Fruit fly (Drosophila melanogaster): ENCODE measurements around the gene CG5704.
A peak's percentile ranks its signal among the peaks of the same experiment; 100 is the strongest.

The CG5704 gene

DNA sequence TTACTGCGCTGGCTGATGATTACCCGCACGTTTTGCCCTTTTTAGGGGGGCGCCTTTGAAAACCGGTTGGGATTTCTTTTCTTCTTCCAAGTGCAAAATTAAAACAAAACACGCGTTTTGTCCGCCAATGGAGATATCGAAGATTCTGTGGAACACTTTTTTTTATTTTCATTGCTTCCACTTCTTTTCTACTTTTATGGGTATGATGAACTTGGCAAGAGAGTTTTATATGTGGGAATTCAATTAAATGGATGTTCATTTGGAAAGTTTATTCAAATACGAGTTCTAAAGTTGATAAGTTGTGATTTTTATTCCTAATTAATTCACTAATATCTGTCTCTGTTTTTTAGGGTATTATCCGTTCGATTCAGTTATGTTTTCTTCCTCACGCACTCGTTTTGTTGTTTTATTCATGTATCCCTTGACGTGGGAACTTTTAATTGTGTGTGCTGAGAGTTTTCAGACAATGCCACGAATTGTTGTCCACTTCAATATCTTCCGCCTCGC is 6.7 kb downstream of the CG5704 start (continued):
- TF ChIP-seq CG16815 (GFP tag; optimal IDR thresholded peaks at IDR 0.05) (no peak), zen2 (GFP tag; IDR thresholded peaks at IDR 0.05; ENCODE audit: partially characterized antibody) (no peak), otp (GFP tag; IDR thresholded peaks at IDR 0.05) (peak; percentile 59; the same call in 1 of the 3 replicates), Deaf1 (tag; optimal IDR thresholded peaks at IDR 0.05) (no peak), TFAM (GFP tag; optimal IDR thresholded peaks at IDR 0.05) (no peak), ci (GFP tag; IDR thresholded peaks at IDR 0.05) (0 out of 3 replicates have a peak, but pooled peaks have one; percentile 55), CG11398 (GFP tag; optimal IDR thresholded peaks at IDR 0.05) (no peak), Trl (optimal IDR thresholded peaks at IDR 0.05) (no peak), Trl (GFP tag; optimal IDR thresholded peaks at IDR 0.05) (peak; percentile 11), ash1 (GFP tag; optimal IDR thresholded peaks at IDR 0.05) (no peak), CG17912 (GFP tag; optimal IDR thresholded peaks at IDR 0.05) (no peak), usp (GFP tag; optimal IDR thresholded peaks at IDR 0.05) (no peak), stc (GFP tag; IDR thresholded peaks at IDR 0.05) (no peak), so (GFP tag; IDR thresholded peaks at IDR 0.05) (no peak), HmgZ (tag; optimal IDR thresholded peaks at IDR 0.05) (no peak), CG14965 (GFP tag; optimal IDR thresholded peaks at IDR 0.05; ENCODE audit: borderline replicate concordance) (no peak), Neu2 (GFP tag; optimal IDR thresholded peaks at IDR 0.05; ENCODE audit: borderline replicate concordance) (no peak), CG10209 (GFP tag; optimal IDR thresholded peaks at IDR 0.05) (no peak), tap (tag; optimal IDR thresholded peaks at IDR 0.05) (no peak), Drgx (GFP tag; IDR thresholded peaks at IDR 0.05) (peak; percentile 69), ab (GFP tag; optimal IDR thresholded peaks at IDR 0.05) (no peak), lov (optimal IDR thresholded peaks at IDR 0.05) (no peak), lov (GFP tag; IDR thresholded peaks at IDR 0.05) (no peak), CG43689 (GFP tag; IDR thresholded peaks at IDR 0.05) (no peak), jing (GFP tag; optimal IDR thresholded peaks at IDR 0.05) (no peak), ken (GFP tag; IDR thresholded peaks at IDR 0.05) (no peak), CG15269 (tag; optimal IDR thresholded peaks at IDR 0.05) (no peak), Hey (tag; optimal IDR thresholded peaks at IDR 0.05) (no peak), Myb (GFP tag; optimal IDR thresholded peaks at IDR 0.05) (no peak), NC2α (GFP tag; optimal IDR thresholded peaks at IDR 0.05) (no peak), ssp (GFP tag; IDR thresholded peaks at IDR 0.05) (0 out of 2 replicates have a peak, but pooled peaks have one; percentile 49), Oli (tag; optimal IDR thresholded peaks at IDR 0.05) (peak; percentile 49), Atf3 (GFP tag; optimal IDR thresholded peaks at IDR 0.05) (no peak), CG7839 (tag; optimal IDR thresholded peaks at IDR 0.05) (peak; percentile 40), fru (optimal IDR thresholded peaks at IDR 0.05) (no peak), CG8290 (GFP tag; optimal IDR thresholded peaks at IDR 0.05) (no peak), CG8290 (tag; optimal IDR thresholded peaks at IDR 0.05) (no peak), pum (GFP tag; optimal IDR thresholded peaks at IDR 0.05) (peak; percentile 35), CG9876 (GFP tag; optimal IDR thresholded peaks at IDR 0.05) (no peak), CG6175 (GFP tag; IDR thresholded peaks at IDR 0.05) (no peak), Doc3 (GFP tag; IDR thresholded peaks at IDR 0.05; ENCODE audit: partially characterized antibody) (no peak), dpn (GFP tag; optimal IDR thresholded peaks at IDR 0.05) (peak in 1 of 2 experiments; percentile 22), CG8281 (tag; optimal IDR thresholded peaks at IDR 0.05) (no peak), dan (GFP tag; IDR thresholded peaks at IDR 0.05) (no peak), CG13894 (tag; optimal IDR thresholded peaks at IDR 0.05) (no peak), schlank (tag; optimal IDR thresholded peaks at IDR 0.05) (no peak), CG4820 (GFP tag; optimal IDR thresholded peaks at IDR 0.05) (peak; percentile 57), tx (GFP tag; optimal IDR thresholded peaks at IDR 0.05) (no peak), CG6272 (GFP tag; IDR thresholded peaks at IDR 0.05) (no peak), CG6654 (GFP tag; optimal IDR thresholded peaks at IDR 0.05) (peak; percentile 11), Dad (GFP tag; optimal IDR thresholded peaks at IDR 0.05) (no peak), yki (optimal IDR thresholded peaks at IDR 0.05) (no peak), CG10543 (GFP tag; optimal IDR thresholded peaks at IDR 0.05) (no peak), Spps (tag; optimal IDR thresholded peaks at IDR 0.05) (peak; percentile 39)

All from whole organism, embryonic.